Worm (Caenorhabditis elegans): Measurements from ENCODE around the gene B0034.4.

Gene B0034.4

ce11 chrII:5955638-5956167 lies 13.6 kb downstream of the B0034.4 start:
- TF ChIP-seq nhr-129 (tag; optimal IDR thresholded peaks at IDR 0.05), result peak; percentile 26
- no peak for TF ChIP-seq nhr-21 (tag; optimal IDR thresholded peaks at IDR 0.05)
- peak; percentile 77 for TF ChIP-seq unc-55 (GFP tag; optimal IDR thresholded peaks at IDR 0.05)
- TF ChIP-seq sem-4 (tag; optimal IDR thresholded peaks at IDR 0.05), result no peak
- TF ChIP-seq unc-39 (tag; optimal IDR thresholded peaks at IDR 0.05), result no peak
- TF ChIP-seq nhr-6 (tag; optimal IDR thresholded peaks at IDR 0.05), result no peak
- TF ChIP-seq lsy-2 (tag; optimal IDR thresholded peaks at IDR 0.05), result peak in 1 of 2 experiments; percentile 2
- peak; percentile 21 for TF ChIP-seq C34F6.9 (tag; optimal IDR thresholded peaks at IDR 0.05)
- no peak for TF ChIP-seq zag-1 (tag; optimal IDR thresholded peaks at IDR 0.05)
- no peak for TF ChIP-seq mab-5 (tag; optimal IDR thresholded peaks at IDR 0.05)
- peak; percentile 0 for TF ChIP-seq crh-2 (tag; optimal IDR thresholded peaks at IDR 0.05)

- TF ChIP-seq mab-5 (tag; optimal IDR thresholded peaks at IDR 0.05) (peak; percentile 28), lsy-2 (tag; optimal IDR thresholded peaks at IDR 0.05) (peak in 1 of 2 experiments; percentile 39), ztf-4 (tag; optimal IDR thresholded peaks at IDR 0.05) (no peak), nhr-129 (tag; optimal IDR thresholded peaks at IDR 0.05) (peak; percentile 13), sma-9 (GFP tag; optimal IDR thresholded peaks at IDR 0.05) (peak; percentile 32), sma-9 (tag; optimal IDR thresholded peaks at IDR 0.05) (no peak)
Measured at ce11 chrII:5952214-5952613, 17.1 kb downstream of the B0034.4 start.

ce11 chrII:5951745-5952144 lies 17.6 kb downstream of the B0034.4 start:
- TF ChIP-seq Y55F3AM.14 (GFP tag; optimal IDR thresholded peaks at IDR 0.05), result no peak
- TF ChIP-seq nhr-6 (tag; optimal IDR thresholded peaks at IDR 0.05), result no peak
- TF ChIP-seq crh-2 (tag; optimal IDR thresholded peaks at IDR 0.05), result no peak
- TF ChIP-seq elt-3 (tag; optimal IDR thresholded peaks at IDR 0.05), result no peak
- TF ChIP-seq nhr-21 (tag; optimal IDR thresholded peaks at IDR 0.05), result no peak
- TF ChIP-seq ztf-4 (tag; optimal IDR thresholded peaks at IDR 0.05), result no peak
- TF ChIP-seq unc-62 (GFP tag; optimal IDR thresholded peaks at IDR 0.05), result no peak
- TF ChIP-seq nhr-25 (tag; optimal IDR thresholded peaks at IDR 0.05), result no peak
- no peak for TF ChIP-seq fos-1 (tag; optimal IDR thresholded peaks at IDR 0.05)
- no peak for TF ChIP-seq mdl-1 (tag; optimal IDR thresholded peaks at IDR 0.05)
- TF ChIP-seq peb-1 (tag; optimal IDR thresholded peaks at IDR 0.05), result no peak
- no peak for TF ChIP-seq egl-27 (tag; optimal IDR thresholded peaks at IDR 0.05)
- TF ChIP-seq aly-2 (tag; optimal IDR thresholded peaks at IDR 0.05), result no peak
- TF ChIP-seq nhr-237 (tag; optimal IDR thresholded peaks at IDR 0.05), result no peak
- TF ChIP-seq nhr-11 (tag; optimal IDR thresholded peaks at IDR 0.05), result no peak
- no peak for TF ChIP-seq nhr-129 (tag; optimal IDR thresholded peaks at IDR 0.05)
- no peak for TF ChIP-seq ceh-16 (tag; optimal IDR thresholded peaks at IDR 0.05)
- TF ChIP-seq sma-3 (GFP tag; optimal IDR thresholded peaks at IDR 0.05), result no peak

ce11 chrII:5950657-5951056 lies 18.7 kb downstream of the B0034.4 start:
- TF ChIP-seq R02D3.7 (tag; optimal IDR thresholded peaks at IDR 0.05) (no peak), C34F6.9 (tag; optimal IDR thresholded peaks at IDR 0.05) (no peak), sma-9 (GFP tag; optimal IDR thresholded peaks at IDR 0.05) (no peak), sma-9 (tag; optimal IDR thresholded peaks at IDR 0.05) (no peak), mbf-1 (tag; optimal IDR thresholded peaks at IDR 0.05) (no peak), nhr-12 (tag; optimal IDR thresholded peaks at IDR 0.05) (no peak), nhr-21 (tag; optimal IDR thresholded peaks at IDR 0.05) (no peak), ama-1 (optimal IDR thresholded peaks at IDR 0.05) (no peak), alr-1 (tag; optimal IDR thresholded peaks at IDR 0.05) (no peak), nhr-6 (tag; optimal IDR thresholded peaks at IDR 0.05) (no peak)

- TF ChIP-seq snpc-4 (tag; optimal IDR thresholded peaks at IDR 0.05) (no peak), ztf-4 (tag; optimal IDR thresholded peaks at IDR 0.05) (no peak), sma-9 (GFP tag; optimal IDR thresholded peaks at IDR 0.05) (peak; percentile 22), sma-9 (tag; optimal IDR thresholded peaks at IDR 0.05) (no peak), C34F6.9 (tag; optimal IDR thresholded peaks at IDR 0.05) (peak; percentile 36), Y55F3AM.14 (GFP tag; optimal IDR thresholded peaks at IDR 0.05) (peak; percentile 4), zag-1 (tag; optimal IDR thresholded peaks at IDR 0.05) (peak; percentile 32), F13H6.1 (tag; optimal IDR thresholded peaks at IDR 0.05) (peak; percentile 29), unc-55 (GFP tag; optimal IDR thresholded peaks at IDR 0.05) (peak; percentile 29), lsy-2 (tag; optimal IDR thresholded peaks at IDR 0.05) (no peak)
Measured at ce11 chrII:5948681-5949080, 20.6 kb downstream of the B0034.4 start.

All from whole organism, L2 larva.